Fruit fly (Drosophila melanogaster): ENCODE measurements around the gene lectin-24A.

Gene lectin-24A

DNA sequence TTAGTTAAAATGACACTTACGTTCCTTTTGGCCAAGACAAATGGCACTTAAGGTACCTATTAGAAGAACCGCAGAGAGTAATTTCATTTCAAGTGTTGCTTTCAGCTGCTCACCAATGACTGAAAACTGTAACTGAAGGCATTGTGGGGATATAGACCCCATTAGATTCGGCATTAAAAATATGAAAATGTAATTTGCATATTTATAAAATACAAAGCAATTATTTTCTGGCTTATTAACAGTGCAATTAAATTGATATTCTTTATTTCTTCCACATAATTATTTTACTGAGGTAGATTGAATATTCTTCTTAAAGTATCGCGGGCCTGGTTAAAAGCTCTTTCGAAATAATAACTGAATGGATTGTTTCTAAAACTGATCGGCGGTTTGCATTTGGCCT is 48.5 kb downstream of the lectin-24A start, which contains the start of gene Sfp24Bd:
TSS of gene Sfp24Bd (minus strand) at position 101 of the 400 bp plus-strand sequence.
- TF ChIP-seq Sin3A (optimal IDR thresholded peaks at IDR 0.05) (no peak), ttk (optimal IDR thresholded peaks at IDR 0.05) (no peak), psq (optimal IDR thresholded peaks at IDR 0.05) (no peak), h (optimal IDR thresholded peaks at IDR 0.05) (no peak), Myc (optimal IDR thresholded peaks at IDR 0.05) (no peak)

- no peak for TF ChIP-seq Myc (optimal IDR thresholded peaks at IDR 0.05)
- no peak for TF ChIP-seq psq (optimal IDR thresholded peaks at IDR 0.05)
- no peak for TF ChIP-seq insv (optimal IDR thresholded peaks at IDR 0.05)
- TF ChIP-seq Sin3A (optimal IDR thresholded peaks at IDR 0.05) = no peak
- TF ChIP-seq h (optimal IDR thresholded peaks at IDR 0.05) = no peak
- no peak for TF ChIP-seq ttk (optimal IDR thresholded peaks at IDR 0.05)
Measured at dm6 chr2L:3668451-3668850, 49.1 kb downstream of the lectin-24A start, which contains the start of gene Sfp24Ba. Sfp24Ba (minus strand) TSS chr2L:3668551.
